Worm (Caenorhabditis elegans) whole organism, L2 larva: ENCODE results near the gene C04C3.14.
A peak's percentile ranks its signal among the peaks of the same experiment; 100 is the strongest.

Experiments
- ama-1 ChIP-seq: fragments of 150-350 bp; optimal IDR thresholded peaks from 2 replicates; lab custom pipeline; 2018; ENCODE audit warnings: inconsistent platforms
- blmp-1 ChIP-seq: sonication (generic microtip); optimal IDR thresholded peaks from 2 replicates; lab custom pipeline; 2017; ENCODE audit warnings: missing genetic modification characterization, mild to moderate bottlenecking, missing compliant biosample characterization, antibody characterized with exemption, moderate library complexity; ENCODE audit not compliant: insufficient read depth
- elt-3 ChIP-seq: sonication (generic microtip); optimal IDR thresholded peaks from 2 replicates; lab custom pipeline; 2017; ENCODE audit warnings: missing biosample characterization, missing genetic modification characterization
- fos-1 ChIP-seq: fragments of 150-350 bp; optimal IDR thresholded peaks from 2 replicates; lab custom pipeline; 2014; ENCODE audit warnings: missing biosample characterization, missing genetic modification characterization
- lin-13 ChIP-seq: fragments of 150-350 bp; optimal IDR thresholded peaks from 2 replicates; lab custom pipeline; 2014; ENCODE audit warnings: missing biosample characterization, missing genetic modification reagents, missing genetic modification characterization
- mdl-1 ChIP-seq, 2 experiments: fragments of 150-350 bp in 1 of 2; sonication (generic microtip) in 1 of 2; optimal IDR thresholded peaks; 2 replicates each; lab custom pipeline; 2017; ENCODE audit warnings: missing biosample characterization in 2 of 2, missing genetic modification characterization in 2 of 2
- nhr-10 ChIP-seq: sonication (generic microtip); optimal IDR thresholded peaks from 2 replicates; lab custom pipeline; 2017; ENCODE audit warnings: missing biosample characterization, missing genetic modification characterization
- skn-1 ChIP-seq: sonication (generic microtip); optimal IDR thresholded peaks from 2 replicates; lab custom pipeline; 2017; ENCODE audit warnings: missing biosample characterization, missing genetic modification characterization
- sma-3 ChIP-seq: sonication (generic microtip); optimal IDR thresholded peaks from 2 replicates; lab custom pipeline; 2016; ENCODE audit warnings: missing genetic modification reagents, missing genetic modification characterization, missing compliant biosample characterization
- unc-39 ChIP-seq: fragments of 150-350 bp; optimal IDR thresholded peaks from 2 replicates; lab custom pipeline; 2014; ENCODE audit warnings: missing biosample characterization, missing genetic modification characterization
- unc-55 ChIP-seq: fragments of 150-350 bp; sonication (generic microtip); optimal IDR thresholded peaks from 3 replicates; lab custom pipeline; 2014; ENCODE audit warnings: missing biosample characterization, missing genetic modification reagents, missing genetic modification characterization
- zag-1 ChIP-seq: fragments of 150-350 bp; optimal IDR thresholded peaks from 2 replicates; lab custom pipeline; 2014; ENCODE audit warnings: missing biosample characterization, missing genetic modification characterization

ce11 chrIV:3386504-3387290 lies 9.0 kb upstream of the C04C3.14 start:
- no peak for TF ChIP-seq mdl-1 (tag; optimal IDR thresholded peaks at IDR 0.05; lab: Kevin White, UChicago)
- TF ChIP-seq skn-1 (tag; lab: Kevin White, UChicago): no peak
- no peak for TF ChIP-seq sma-3
- TF ChIP-seq fos-1: no peak
- TF ChIP-seq unc-39 (tag; lab: Kevin White, UChicago): no peak
- TF ChIP-seq unc-55: no peak
- TF ChIP-seq elt-3: no peak
- no peak for TF ChIP-seq lin-13
- peak; percentile 53 for TF ChIP-seq ama-1 (lab: Kevin White, UChicago)
- TF ChIP-seq zag-1 (tag; lab: Kevin White, UChicago): no peak
- no peak for TF ChIP-seq nhr-10 (tag; lab: Kevin White, UChicago)
- no peak for TF ChIP-seq blmp-1
